Fruit fly (Drosophila melanogaster) whole organism, pupa: ENCODE results near the gene Sfp38D.

Experiments used
- CG10348 ChIP-seq: fragments of 200-800 bp; sonication (Bioruptor generic); IDR thresholded peaks from 2 replicates; pipeline ENCODE4 v1.3.6; 2022; ENCODE audit warnings: missing biosample characterization, missing genetic modification characterization
- CG12605 ChIP-seq: fragments of 200-800 bp; sonication (Bioruptor generic); IDR thresholded peaks from 2 replicates; pipeline ENCODE4 v1.3.6; 2022; ENCODE audit warnings: missing biosample characterization, missing genetic modification characterization
- CG13204 ChIP-seq: fragments of 200-800 bp; sonication (Bioruptor generic); optimal IDR thresholded peaks from 2 replicates; lab custom pipeline; 2018; ENCODE audit warnings: missing biosample characterization, mild to moderate bottlenecking, missing genetic modification characterization, moderate library complexity
- CG14655 ChIP-seq: fragments of 200-800 bp; sonication (Bioruptor generic); optimal IDR thresholded peaks from 3 replicates; lab custom pipeline; 2017; ENCODE audit warnings: mild to moderate bottlenecking, missing biosample characterization, missing genetic modification reagents, missing genetic modification characterization
- CG15710 ChIP-seq: fragments of 200-800 bp; sonication (Bioruptor generic); optimal IDR thresholded peaks from 2 replicates; lab custom pipeline; 2018; ENCODE audit warnings: missing biosample characterization, mild to moderate bottlenecking, missing genetic modification characterization, moderate library complexity
- CG17806 ChIP-seq: fragments of 200-800 bp; sonication (Bioruptor generic); optimal IDR thresholded peaks from 2 replicates; lab custom pipeline; 2018; ENCODE audit warnings: missing biosample characterization, mild to moderate bottlenecking, missing genetic modification characterization, moderate library complexity
- CG32121 ChIP-seq: fragments of 200-800 bp; sonication (Bioruptor generic); IDR thresholded peaks from 2 replicates; pipeline ENCODE4 v1.3.6; 2022; ENCODE audit warnings: missing biosample characterization, missing genetic modification characterization
- CG34367 ChIP-seq: fragments of 200-800 bp; sonication (Bioruptor generic); optimal IDR thresholded peaks from 2 replicates; lab custom pipeline; 2018; ENCODE audit warnings: missing biosample characterization, mild to moderate bottlenecking, missing genetic modification characterization
- CG4496 ChIP-seq: fragments of 200-800 bp; sonication (Bioruptor generic); IDR thresholded peaks from 3 replicates; pipeline ENCODE4 v1.3.6; 2022; ENCODE audit warnings: missing biosample characterization, missing genetic modification characterization
- CG8159 ChIP-seq: fragments of 200-800 bp; sonication (Bioruptor generic); optimal IDR thresholded peaks from 3 replicates; lab custom pipeline; 2018; ENCODE audit warnings: missing biosample characterization, mild to moderate bottlenecking, missing genetic modification characterization, moderate library complexity
- CG8301 ChIP-seq: fragments of 200-800 bp; sonication (Bioruptor generic); optimal IDR thresholded peaks from 2 replicates; lab custom pipeline; 2018; ENCODE audit warnings: missing biosample characterization, mild to moderate bottlenecking, missing genetic modification characterization
- CG9948 ChIP-seq: fragments of 200-800 bp; sonication (Bioruptor generic); optimal IDR thresholded peaks from 2 replicates; lab custom pipeline; 2018; ENCODE audit warnings: missing biosample characterization, mild to moderate bottlenecking, missing genetic modification characterization, moderate library complexity
- D1 ChIP-seq: fragments of 200-800 bp; sonication (Bioruptor generic); optimal IDR thresholded peaks from 2 replicates; lab custom pipeline; 2018; ENCODE audit warnings: missing biosample characterization, mild to moderate bottlenecking, missing genetic modification characterization, moderate library complexity
- EcR ChIP-seq: fragments of 200-800 bp; sonication (Bioruptor generic); optimal IDR thresholded peaks from 3 replicates; lab custom pipeline; 2019; ENCODE audit warnings: missing biosample characterization, missing genetic modification characterization, mild to moderate bottlenecking, moderate library complexity, missing genetic modification reagents
- Ets98B ChIP-seq: fragments of 200-800 bp; sonication (Bioruptor generic); IDR thresholded peaks from 2 replicates; pipeline ENCODE4 v1.3.6; 2022; ENCODE audit warnings: missing biosample characterization, missing genetic modification characterization
- Pif1A ChIP-seq: fragments of 200-800 bp; sonication (Bioruptor generic); optimal IDR thresholded peaks from 3 replicates; lab custom pipeline; 2016; ENCODE audit warnings: missing biosample characterization, missing genetic modification characterization
- Pif1B ChIP-seq: fragments of 200-800 bp; sonication (Bioruptor generic); optimal IDR thresholded peaks from 3 replicates; lab custom pipeline; 2016; ENCODE audit warnings: missing biosample characterization, missing genetic modification characterization
- Snoo ChIP-seq: fragments of 200-800 bp; sonication (Bioruptor generic); optimal IDR thresholded peaks from 3 replicates; lab custom pipeline; 2017; ENCODE audit warnings: missing biosample characterization, mild to moderate bottlenecking, missing genetic modification characterization, inconsistent platforms
- fd96Ca ChIP-seq: fragments of 200-800 bp; sonication (Bioruptor generic); IDR thresholded peaks from 3 replicates; pipeline ENCODE4 v1.3.6; 2022; ENCODE audit warnings: missing biosample characterization, missing genetic modification characterization
- gl ChIP-seq: fragments of 200-800 bp; sonication (Bioruptor generic); optimal IDR thresholded peaks from 2 replicates; lab custom pipeline; 2018; ENCODE audit warnings: missing biosample characterization, mild to moderate bottlenecking, missing genetic modification characterization
- rn ChIP-seq: fragments of 200-800 bp; sonication (Bioruptor generic); IDR thresholded peaks from 2 replicates; pipeline ENCODE4 v1.3.6; 2022; ENCODE audit warnings: missing biosample characterization, missing genetic modification characterization

Gene Sfp38D

dm6 chr2L:20640617-20641016, at the start of gene Sfp38D:
Sfp38D (plus strand) TSS chr2L:20640917.
- TF ChIP-seq CG4496 (GFP tag; lab: Robert Waterston, UW), result no peak
- no peak for TF ChIP-seq CG17806
- TF ChIP-seq D1 (tag; lab: Kevin White, UChicago), result no peak
- TF ChIP-seq rn (GFP tag; lab: Robert Waterston, UW), result no peak
- no peak for TF ChIP-seq fd96Ca (GFP tag; lab: Robert Waterston, UW)
- TF ChIP-seq Pif1A (GFP tag; lab: Kevin White, UChicago), result no peak
- no peak for TF ChIP-seq EcR (GFP tag; lab: Kevin White, UChicago)
- no peak for TF ChIP-seq Pif1B (GFP tag; lab: Kevin White, UChicago)
- no peak for TF ChIP-seq CG10348 (GFP tag; lab: Robert Waterston, UW)
- no peak for TF ChIP-seq CG9948 (tag; lab: Kevin White, UChicago)
- no peak for TF ChIP-seq CG34367
- TF ChIP-seq CG14655 (GFP tag; lab: Kevin White, UChicago), result no peak
- TF ChIP-seq gl (tag; lab: Kevin White, UChicago), result no peak
- TF ChIP-seq CG32121, result no peak
- TF ChIP-seq Snoo (tag; lab: Kevin White, UChicago), result no peak
- TF ChIP-seq CG8301 (tag; lab: Kevin White, UChicago), result no peak
- no peak for TF ChIP-seq CG8159 (tag; lab: Kevin White, UChicago)
- no peak for TF ChIP-seq CG13204

dm6 chr2L:20597744-20598143, 43.0 kb upstream of the Sfp38D start:
- TF ChIP-seq CG9948 (tag; lab: Kevin White, UChicago) (no peak), CG4496 (GFP tag; lab: Robert Waterston, UW) (no peak), CG17806 (no peak), EcR (GFP tag; lab: Kevin White, UChicago) (no peak), CG13204 (no peak), CG14655 (GFP tag; lab: Kevin White, UChicago) (no peak), Pif1B (GFP tag; lab: Kevin White, UChicago) (no peak), fd96Ca (GFP tag; lab: Robert Waterston, UW) (no peak), CG12605 (GFP tag; lab: Robert Waterston, UW) (no peak), CG15710 (no peak), CG8301 (tag; lab: Kevin White, UChicago) (no peak), CG32121 (no peak), Snoo (tag; lab: Kevin White, UChicago) (no peak), CG8159 (tag; lab: Kevin White, UChicago) (no peak), CG10348 (GFP tag; lab: Robert Waterston, UW) (no peak), Pif1A (GFP tag; lab: Kevin White, UChicago) (no peak)

- TF ChIP-seq CG34367 (no peak), CG32121 (no peak), CG10348 (GFP tag; lab: Robert Waterston, UW) (no peak), rn (GFP tag; lab: Robert Waterston, UW) (no peak), CG9948 (tag; lab: Kevin White, UChicago) (no peak), D1 (tag; lab: Kevin White, UChicago) (no peak), Snoo (tag; lab: Kevin White, UChicago) (no peak), CG8159 (tag; lab: Kevin White, UChicago) (no peak), EcR (GFP tag; lab: Kevin White, UChicago) (no peak), CG15710 (no peak), Ets98B (GFP tag; lab: Robert Waterston, UW) (no peak), Pif1A (GFP tag; lab: Kevin White, UChicago) (no peak), CG12605 (GFP tag; lab: Robert Waterston, UW) (no peak), CG17806 (no peak), CG4496 (GFP tag; lab: Robert Waterston, UW) (no peak), CG13204 (no peak), Pif1B (GFP tag; lab: Kevin White, UChicago) (no peak), CG8301 (tag; lab: Kevin White, UChicago) (no peak), gl (tag; lab: Kevin White, UChicago) (no peak)
- TF ChIP-seq, all 21 proteins: peak for 0
Measured at dm6 chr2L:20601282-20601681, 39.4 kb upstream of the Sfp38D start.

- TF ChIP-seq CG12605 (GFP tag; lab: Robert Waterston, UW), result no peak
- no peak for TF ChIP-seq CG32121
- no peak for TF ChIP-seq CG8301 (tag; lab: Kevin White, UChicago)
- TF ChIP-seq EcR (GFP tag; lab: Kevin White, UChicago), result no peak
- TF ChIP-seq CG34367, result no peak
Measured at dm6 chr2L:20604096-20604495, 36.6 kb upstream of the Sfp38D start, which contains the start of gene CG31677. CG31677 (minus strand) TSS chr2L:20604196.

- TF ChIP-seq CG34367 (no peak), CG14655 (GFP tag; lab: Kevin White, UChicago) (no peak), CG17806 (no peak), fd96Ca (GFP tag; lab: Robert Waterston, UW) (no peak), CG9948 (tag; lab: Kevin White, UChicago) (no peak), CG10348 (GFP tag; lab: Robert Waterston, UW) (no peak), Ets98B (GFP tag; lab: Robert Waterston, UW) (no peak), EcR (GFP tag; lab: Kevin White, UChicago) (no peak), CG4496 (GFP tag; lab: Robert Waterston, UW) (no peak), Snoo (tag; lab: Kevin White, UChicago) (no peak), CG13204 (no peak), Pif1B (GFP tag; lab: Kevin White, UChicago) (no peak), Pif1A (GFP tag; lab: Kevin White, UChicago) (no peak), D1 (tag; lab: Kevin White, UChicago) (no peak), CG15710 (no peak), gl (tag; lab: Kevin White, UChicago) (no peak)
Measured at dm6 chr2L:20614222-20614621, 26.5 kb upstream of the Sfp38D start, which contains the start of gene CG15475. CG15475 (plus strand) TSS chr2L:20614522.

- TF ChIP-seq CG15710 (no peak), Pif1A (GFP tag; lab: Kevin White, UChicago) (no peak), CG17806 (no peak), D1 (tag; lab: Kevin White, UChicago) (no peak), EcR (GFP tag; lab: Kevin White, UChicago) (no peak), CG34367 (no peak), CG14655 (GFP tag; lab: Kevin White, UChicago) (no peak), Snoo (tag; lab: Kevin White, UChicago) (no peak), CG4496 (GFP tag; lab: Robert Waterston, UW) (no peak), rn (GFP tag; lab: Robert Waterston, UW) (no peak)
Measured at dm6 chr2L:20634215-20634614, 6.5 kb upstream of the Sfp38D start, which contains the start of gene CG17472. CG17472 (plus strand) TSS chr2L:20634515.
